Fruit fly (Drosophila melanogaster): ENCODE results near the gene PMCA.

PMCA gene

DNA sequence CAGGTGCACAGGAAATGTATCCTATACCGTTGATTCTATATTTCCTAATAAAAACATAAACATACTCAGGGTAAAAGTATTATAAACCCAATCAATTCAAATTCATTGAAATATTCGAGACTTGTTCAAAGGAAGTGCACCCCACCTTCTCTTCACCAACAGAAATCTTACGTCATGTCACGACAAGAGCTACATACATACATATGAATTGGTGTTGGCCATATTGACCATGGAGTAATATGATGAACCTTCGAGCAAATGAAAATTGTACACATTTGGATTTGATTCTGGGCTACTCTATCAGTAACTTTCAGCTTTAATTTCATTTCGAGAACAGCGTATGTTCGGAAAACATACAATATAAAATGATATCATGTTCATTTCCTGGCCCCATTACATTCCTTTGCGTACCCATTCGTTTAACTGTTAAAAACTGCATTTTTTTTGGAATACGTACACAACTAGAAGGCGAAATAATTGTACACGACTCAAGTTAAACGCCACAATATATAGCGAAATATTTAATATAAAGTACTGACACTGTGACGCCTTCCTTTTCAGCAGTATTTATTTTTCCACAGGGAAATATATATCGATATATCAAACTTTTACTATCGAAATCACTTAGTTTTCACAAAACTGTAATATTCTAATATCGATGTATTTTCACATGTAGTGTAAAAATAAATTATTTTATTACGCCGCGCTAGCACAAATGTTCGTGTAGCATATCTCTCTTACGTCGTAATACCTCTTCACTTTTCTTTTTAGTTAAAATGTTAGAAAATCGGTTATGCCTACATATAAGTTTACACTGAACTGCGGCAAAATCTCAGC lies at the start of gene PMCA (continued):
- TF ChIP-seq NK7.1 (GFP tag; optimal IDR thresholded peaks at IDR 0.05) (no peak), Hr39 (optimal IDR thresholded peaks at IDR 0.05) (no peak), ham (GFP tag; IDR thresholded peaks at IDR 0.05) (no peak), Antp (GFP tag; optimal IDR thresholded peaks at IDR 0.05) (no peak), oc (tag; optimal IDR thresholded peaks at IDR 0.05) (no peak), Dbx (GFP tag; IDR thresholded peaks at IDR 0.05) (no peak), run (tag; optimal IDR thresholded peaks at IDR 0.05) (no peak), CG3163 (GFP tag; optimal IDR thresholded peaks at IDR 0.05) (no peak), zfh2 (GFP tag; optimal IDR thresholded peaks at IDR 0.05) (no peak), CG13894 (tag; optimal IDR thresholded peaks at IDR 0.05) (no peak), pita (GFP tag; optimal IDR thresholded peaks at IDR 0.05) (no peak), CG34376 (GFP tag; optimal IDR thresholded peaks at IDR 0.05) (peak; percentile 54), shn (GFP tag; optimal IDR thresholded peaks at IDR 0.05) (no peak), CG8290 (GFP tag; optimal IDR thresholded peaks at IDR 0.05) (no peak), CG8290 (tag; optimal IDR thresholded peaks at IDR 0.05) (no peak), PHDP (tag; optimal IDR thresholded peaks at IDR 0.05) (no peak), CG2199 (GFP tag; IDR thresholded peaks at IDR 0.05) (no peak), phol (tag; optimal IDR thresholded peaks at IDR 0.05) (no peak), ato (GFP tag; IDR thresholded peaks at IDR 0.05; ENCODE audit: partially characterized antibody) (0 out of 2 replicates have a peak, but pooled peaks have one; percentile 60), Atf-2 (GFP tag; optimal IDR thresholded peaks at IDR 0.05) (no peak), Elba2 (GFP tag; optimal IDR thresholded peaks at IDR 0.05) (no peak), dimm (GFP tag; IDR thresholded peaks at IDR 0.05) (no peak), crc (GFP tag; optimal IDR thresholded peaks at IDR 0.05) (no peak), gro (GFP tag; optimal IDR thresholded peaks at IDR 0.05) (no peak), Dek (tag; optimal IDR thresholded peaks at IDR 0.05) (no peak), sug (tag; optimal IDR thresholded peaks at IDR 0.05) (peak; percentile 35), unpg (GFP tag; optimal IDR thresholded peaks at IDR 0.05) (no peak), HmgD (GFP tag; optimal IDR thresholded peaks at IDR 0.05) (no peak), gce (GFP tag; IDR thresholded peaks at IDR 0.05) (no peak), her (GFP tag; optimal IDR thresholded peaks at IDR 0.05) (no peak), Asciz (GFP tag; optimal IDR thresholded peaks at IDR 0.05) (no peak), Dref (GFP tag; IDR thresholded peaks at IDR 0.05) (no peak; the same call in 1 of the 2 replicates), CG12155 (GFP tag; optimal IDR thresholded peaks at IDR 0.05) (no peak), dpn (GFP tag; optimal IDR thresholded peaks at IDR 0.05) (no peak), Sry-δ (GFP tag; optimal IDR thresholded peaks at IDR 0.05) (peak; percentile 66), CG17186 (GFP tag; optimal IDR thresholded peaks at IDR 0.05) (no peak), CG10267 (tag; optimal IDR thresholded peaks at IDR 0.05) (no peak), psq (GFP tag; optimal IDR thresholded peaks at IDR 0.05) (no peak), CG33557 (GFP tag; optimal IDR thresholded peaks at IDR 0.05) (no peak), Bgb (GFP tag; IDR thresholded peaks at IDR 0.05; ENCODE audit: partially characterized antibody) (peak; percentile 83), Mad (GFP tag; optimal IDR thresholded peaks at IDR 0.05) (no peak), insv (GFP tag; optimal IDR thresholded peaks at IDR 0.05) (no peak), CG15269 (tag; optimal IDR thresholded peaks at IDR 0.05) (no peak), org-1 (GFP tag; optimal IDR thresholded peaks at IDR 0.05) (no peak), HLH3B (GFP tag; IDR thresholded peaks at IDR 0.05) (no peak), Lhr (GFP tag; optimal IDR thresholded peaks at IDR 0.05) (peak; percentile 7), Hey (tag; optimal IDR thresholded peaks at IDR 0.05) (no peak), CG6813 (GFP tag; optimal IDR thresholded peaks at IDR 0.05) (no peak), CG30020 (tag; optimal IDR thresholded peaks at IDR 0.05) (peak; percentile 96), CG9797 (GFP tag; optimal IDR thresholded peaks at IDR 0.05) (no peak), fu2 (GFP tag; optimal IDR thresholded peaks at IDR 0.05) (no peak)

Data from whole organism, embryonic.